Worm (Caenorhabditis elegans) whole organism, young adult: Measurements from ENCODE around the gene lpin-1.

Source experiments
- B0336.3 ChIP-seq: fragments of 200-800 bp; sonication (Bioruptor generic); IDR thresholded peaks from 2 replicates; pipeline ENCODE4 v1.3.6; 2022; ENCODE audit warnings: missing genetic modification characterization, missing compliant biosample characterization
- D2030.7 ChIP-seq: fragments of 200-800 bp; sonication (Bioruptor generic); IDR thresholded peaks from 2 replicates; pipeline ENCODE4 v1.3.6; 2022; ENCODE audit warnings: missing genetic modification reagents, missing genetic modification characterization, missing compliant biosample characterization
- F49E8.2 ChIP-seq: sonication (generic microtip); optimal IDR thresholded peaks from 3 replicates; lab custom pipeline; 2017; ENCODE audit warnings: missing genetic modification characterization, mild to moderate bottlenecking, missing compliant biosample characterization, antibody characterized with exemption, moderate library complexity; ENCODE audit not compliant: insufficient read depth
- F52B5.7 ChIP-seq: sonication (generic microtip); optimal IDR thresholded peaks from 2 replicates; lab custom pipeline; 2016; ENCODE audit warnings: mild to moderate bottlenecking, missing genetic modification characterization, missing compliant biosample characterization
- F55B11.4 ChIP-seq: sonication (generic microtip); optimal IDR thresholded peaks from 2 replicates; lab custom pipeline; 2016; ENCODE audit warnings: missing compliant biosample characterization, missing genetic modification characterization, borderline replicate concordance; ENCODE audit not compliant: insufficient read depth
- K11D2.4 ChIP-seq: fragments of 200-800 bp; sonication (Bioruptor generic); IDR thresholded peaks from 2 replicates; pipeline ENCODE4 v1.3.6; 2022; ENCODE audit warnings: missing genetic modification reagents, missing genetic modification characterization, missing compliant biosample characterization
- T07F8.4 ChIP-seq: sonication (generic microtip); optimal IDR thresholded peaks from 2 replicates; lab custom pipeline; 2016; ENCODE audit warnings: mild to moderate bottlenecking, missing genetic modification characterization, moderate library complexity, missing compliant biosample characterization
- Y56A3A.18 ChIP-seq: fragments of 200-800 bp; sonication (Bioruptor generic); IDR thresholded peaks from 2 replicates; pipeline ENCODE4 v1.3.6; 2022; ENCODE audit warnings: missing genetic modification reagents, missing genetic modification characterization, missing compliant biosample characterization
- ZK185.1 ChIP-seq: sonication (generic microtip); optimal IDR thresholded peaks from 2 replicates; lab custom pipeline; 2016; ENCODE audit warnings: mild to moderate bottlenecking, missing genetic modification characterization, missing compliant biosample characterization; ENCODE audit not compliant: poor library complexity, severe bottlenecking
- akir-1 ChIP-seq: fragments of 200-800 bp; sonication (Bioruptor generic); optimal IDR thresholded peaks from 2 replicates; lab custom pipeline; 2018; ENCODE audit warnings: mild to moderate bottlenecking, missing genetic modification characterization, moderate library complexity, missing compliant biosample characterization
- ama-1 ChIP-seq, 3 experiments: fragments of 150-350 bp in 1 of 3; sonication (generic microtip) in 2 of 3; optimal IDR thresholded peaks; 2 replicates each; lab custom pipeline; 2014 to 2018; ENCODE audit warnings: missing biosample characterization in 2 of 3, missing genetic modification characterization in 2 of 3, missing genetic modification reagents in 2 of 3
- aptf-3 ChIP-seq: fragments of 200-800 bp; sonication (Bioruptor generic); IDR thresholded peaks from 2 replicates; pipeline ENCODE4 v1.3.6; 2022; ENCODE audit warnings: missing genetic modification characterization, missing compliant biosample characterization
- atf-7 ChIP-seq: sonication (generic microtip); optimal IDR thresholded peaks from 2 replicates; lab custom pipeline; 2017; ENCODE audit warnings: mild to moderate bottlenecking, missing genetic modification characterization, missing compliant biosample characterization
- athp-1 ChIP-seq: sonication (generic microtip); optimal IDR thresholded peaks from 2 replicates; lab custom pipeline; 2017; ENCODE audit warnings: mild to moderate bottlenecking, missing genetic modification characterization, missing compliant biosample characterization
- attf-6 ChIP-seq: fragments of 200-800 bp; sonication (Bioruptor generic); IDR thresholded peaks from 2 replicates; pipeline ENCODE4 v1.3.6; 2022; ENCODE audit warnings: missing genetic modification reagents, missing genetic modification characterization, missing compliant biosample characterization
- ceh-100 ChIP-seq: fragments of 200-800 bp; sonication (Bioruptor generic); IDR thresholded peaks from 2 replicates; pipeline ENCODE4 v1.3.6; 2022; ENCODE audit warnings: missing genetic modification reagents, missing genetic modification characterization, missing compliant biosample characterization
- ceh-40 ChIP-seq: fragments of 200-800 bp; sonication (Bioruptor generic); IDR thresholded peaks from 2 replicates; pipeline ENCODE4 v1.3.6; 2022; ENCODE audit warnings: missing genetic modification characterization, missing compliant biosample characterization
- ceh-58 ChIP-seq: fragments of 200-800 bp; sonication (Bioruptor generic); IDR thresholded peaks from 2 replicates; pipeline ENCODE4 v1.3.6; 2022; ENCODE audit warnings: missing genetic modification characterization, missing compliant biosample characterization
- die-1 ChIP-seq: sonication (generic microtip); optimal IDR thresholded peaks from 2 replicates; lab custom pipeline; 2016; ENCODE audit warnings: missing genotype, mild to moderate bottlenecking, missing genetic modification characterization, missing compliant biosample characterization
- dox-1 ChIP-seq: fragments of 200-800 bp; sonication (Bioruptor generic); IDR thresholded peaks from 2 replicates; pipeline ENCODE4 v1.3.6; 2022; ENCODE audit warnings: missing genetic modification reagents, missing genetic modification characterization, missing compliant biosample characterization
- efl-1 ChIP-seq: fragments of 150-350 bp; optimal IDR thresholded peaks from 2 replicates; lab custom pipeline; 2014; ENCODE audit warnings: missing biosample characterization, missing genetic modification reagents, missing genetic modification characterization
- egl-44 ChIP-seq: fragments of 200-800 bp; sonication (Bioruptor generic); IDR thresholded peaks from 2 replicates; pipeline ENCODE4 v1.3.6; 2022; ENCODE audit warnings: missing genetic modification reagents, missing genetic modification characterization, missing compliant biosample characterization
- ets-4 ChIP-seq: fragments of 200-800 bp; sonication (Bioruptor generic); optimal IDR thresholded peaks from 2 replicates; lab custom pipeline; 2018; ENCODE audit warnings: mild to moderate bottlenecking, missing genetic modification characterization, missing compliant biosample characterization
- fkh-3 ChIP-seq: sonication (generic microtip); optimal IDR thresholded peaks from 2 replicates; lab custom pipeline; 2016; ENCODE audit warnings: mild to moderate bottlenecking, missing genetic modification characterization, missing compliant biosample characterization
- gei-17 ChIP-seq: fragments of 200-800 bp; sonication (Bioruptor generic); optimal IDR thresholded peaks from 2 replicates; lab custom pipeline; 2018; ENCODE audit warnings: mild to moderate bottlenecking, missing genetic modification characterization, missing compliant biosample characterization
- him-1 ChIP-seq: sonication (generic microtip); optimal IDR thresholded peaks from 2 replicates; lab custom pipeline; 2016; ENCODE audit warnings: missing genotype, missing genetic modification reagents, missing genetic modification characterization, missing compliant biosample characterization
- hlh-12 ChIP-seq: sonication (generic microtip); optimal IDR thresholded peaks from 2 replicates; lab custom pipeline; 2016; ENCODE audit warnings: missing genetic modification characterization, missing compliant biosample characterization
- hlh-26 ChIP-seq: fragments of 200-800 bp; sonication (Bioruptor generic); conservative IDR thresholded peaks from 2 replicates; pipeline ENCODE4 v1.3.6; 2022; ENCODE audit warnings: missing genetic modification reagents, missing genetic modification characterization, missing compliant biosample characterization
- hmg-1.2 ChIP-seq: fragments of 200-800 bp; sonication (Bioruptor generic); IDR thresholded peaks from 2 replicates; pipeline ENCODE4 v1.3.6; 2022; ENCODE audit warnings: missing genetic modification reagents, missing genetic modification characterization, missing compliant biosample characterization
- hmg-20 ChIP-seq: fragments of 200-800 bp; sonication (Bioruptor generic); IDR thresholded peaks from 2 replicates; pipeline ENCODE4 v1.3.6; 2022; ENCODE audit warnings: missing genetic modification reagents, missing genetic modification characterization, missing compliant biosample characterization
- hrde-1 ChIP-seq: sonication (generic microtip); optimal IDR thresholded peaks from 2 replicates; lab custom pipeline; 2016; ENCODE audit warnings: missing genetic modification characterization, mild to moderate bottlenecking, missing compliant biosample characterization, moderate library complexity, missing genotype, missing genetic modification reagents, borderline replicate concordance
- let-526 ChIP-seq: fragments of 200-800 bp; sonication (Bioruptor generic); IDR thresholded peaks from 2 replicates; pipeline ENCODE4 v1.3.6; 2022; ENCODE audit warnings: missing genetic modification reagents, missing genetic modification characterization, missing compliant biosample characterization
- lin-35 ChIP-seq, 3 experiments: fragments of 150-350 bp in 2 of 3; sonication (generic microtip) in 1 of 3; optimal IDR thresholded peaks; 2 replicates each; lab custom pipeline; 2014 to 2018; ENCODE audit warnings: missing biosample characterization in 3 of 3, missing genetic modification characterization in 3 of 3, missing genetic modification reagents in 3 of 3
- lin-40 ChIP-seq: sonication (generic microtip); optimal IDR thresholded peaks from 2 replicates; lab custom pipeline; 2016; ENCODE audit warnings: missing genetic modification characterization, mild to moderate bottlenecking, missing compliant biosample characterization, missing genotype, missing genetic modification reagents
- lin-54 ChIP-seq: fragments of 200-800 bp; sonication (Bioruptor generic); optimal IDR thresholded peaks from 2 replicates; lab custom pipeline; 2018; ENCODE audit warnings: mild to moderate bottlenecking, missing genetic modification characterization, missing compliant biosample characterization
- lir-1 ChIP-seq: fragments of 200-800 bp; sonication (Bioruptor generic); conservative IDR thresholded peaks from 2 replicates; pipeline ENCODE4 v1.3.6; 2022; ENCODE audit warnings: missing genetic modification reagents, missing genetic modification characterization, missing compliant biosample characterization
- madf-6 ChIP-seq: fragments of 200-800 bp; sonication (Bioruptor generic); IDR thresholded peaks from 2 replicates; pipeline ENCODE4 v1.3.6; 2022; ENCODE audit warnings: missing genetic modification reagents, missing genetic modification characterization, missing compliant biosample characterization
- madf-8 ChIP-seq: fragments of 200-800 bp; sonication (Bioruptor generic); conservative IDR thresholded peaks from 2 replicates; pipeline ENCODE4 v1.3.6; 2022; ENCODE audit warnings: missing genetic modification reagents, missing genetic modification characterization, missing compliant biosample characterization
- nfya-2 ChIP-seq: fragments of 200-800 bp; sonication (Bioruptor generic); IDR thresholded peaks from 2 replicates; pipeline ENCODE4 v1.3.6; 2022; ENCODE audit warnings: missing genetic modification reagents, missing genetic modification characterization, missing compliant biosample characterization
- nhr-80 ChIP-seq: sonication (generic microtip); optimal IDR thresholded peaks from 2 replicates; lab custom pipeline; 2016; ENCODE audit warnings: missing genetic modification characterization, missing compliant biosample characterization
- repo-1 ChIP-seq: sonication (generic microtip); optimal IDR thresholded peaks from 2 replicates; lab custom pipeline; 2017; ENCODE audit warnings: mild to moderate bottlenecking, missing genetic modification characterization, missing compliant biosample characterization
- somi-1 ChIP-seq: fragments of 200-800 bp; sonication (Bioruptor generic); optimal IDR thresholded peaks from 2 replicates; lab custom pipeline; 2018; ENCODE audit warnings: mild to moderate bottlenecking, missing genetic modification characterization, missing compliant biosample characterization
- tbp1 ChIP-seq: fragments of 200-800 bp; sonication (Bioruptor generic); optimal IDR thresholded peaks from 2 replicates; lab custom pipeline; 2018; ENCODE audit warnings: mild to moderate bottlenecking, missing genetic modification characterization, missing compliant biosample characterization
- unc-130 ChIP-seq: sonication (generic microtip); optimal IDR thresholded peaks from 2 replicates; lab custom pipeline; 2016; ENCODE audit warnings: missing genetic modification reagents, missing genetic modification characterization, missing compliant biosample characterization
- zfh-2 ChIP-seq: fragments of 200-800 bp; sonication (Bioruptor generic); conservative IDR thresholded peaks from 2 replicates; pipeline ENCODE4 v1.3.6; 2022; ENCODE audit warnings: missing genetic modification reagents, missing genetic modification characterization, missing compliant biosample characterization
- zim-3 ChIP-seq: sonication (generic microtip); optimal IDR thresholded peaks from 2 replicates; lab custom pipeline; 2017; ENCODE audit warnings: mild to moderate bottlenecking, missing genetic modification characterization, moderate library complexity, missing compliant biosample characterization
- ztf-18 ChIP-seq: sonication (generic microtip); optimal IDR thresholded peaks from 2 replicates; lab custom pipeline; 2016; ENCODE audit warnings: missing genotype, mild to moderate bottlenecking, missing genetic modification characterization, missing compliant biosample characterization
- ztf-25 ChIP-seq: fragments of 200-800 bp; sonication (Bioruptor generic); IDR thresholded peaks from 2 replicates; pipeline ENCODE4 v1.3.6; 2022; ENCODE audit warnings: missing genetic modification reagents, missing genetic modification characterization, missing compliant biosample characterization
- ztf-28 ChIP-seq: fragments of 200-800 bp; sonication (Bioruptor generic); IDR thresholded peaks from 2 replicates; pipeline ENCODE4 v1.3.6; 2022; ENCODE audit warnings: missing genetic modification reagents, missing genetic modification characterization, missing compliant biosample characterization

The lpin-1 gene

DNA sequence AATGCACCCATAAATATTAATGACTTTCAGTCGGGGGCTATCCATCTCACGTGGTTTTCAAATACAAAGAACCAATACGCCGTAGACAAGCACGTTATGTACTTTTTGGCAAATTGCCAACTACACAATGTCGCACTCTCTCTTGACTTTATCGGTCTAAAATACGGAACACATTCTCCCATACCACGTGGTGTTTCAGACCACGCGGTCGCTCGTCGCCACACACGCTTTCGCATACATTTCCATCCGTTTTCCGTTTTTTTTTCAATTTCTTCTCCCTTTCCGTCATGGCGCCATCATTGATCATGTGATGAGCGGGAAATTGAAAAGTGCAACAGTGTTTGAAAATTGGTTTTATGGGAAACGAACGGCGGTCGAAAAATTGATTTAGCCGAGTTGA, 4.6 kb upstream of the lpin-1 start (continued):
- TF ChIP-seq him-1 (tag; lab: Kevin White, UChicago) (no peak), somi-1 (GFP tag; lab: Kevin White, UChicago) (peak; percentile 97), lin-35 (GFP tag; optimal IDR thresholded peaks at IDR 0.05; lab: Kevin White, UChicago) (peak in 1 of 3 experiments; percentile 64), hmg-1.2 (GFP tag; lab: Robert Waterston, UW) (no peak; the same call in 1 of the 2 replicates), B0336.3 (no peak; the same call in none of the 2 replicates), die-1 (tag; lab: Kevin White, UChicago) (peak; percentile 71), ztf-28 (GFP tag; lab: Robert Waterston, UW) (no peak), hmg-20 (GFP tag; lab: Robert Waterston, UW) (no peak), egl-44 (GFP tag; lab: Robert Waterston, UW) (0 out of 2 replicates have a peak, but pooled peaks have one; percentile 61), madf-8 (GFP tag; lab: Robert Waterston, UW) (no peak), let-526 (GFP tag; lab: Robert Waterston, UW) (peak; percentile 94), attf-6 (GFP tag; lab: Robert Waterston, UW) (no peak), dox-1 (GFP tag; lab: Robert Waterston, UW) (peak; percentile 80), nhr-80 (peak; percentile 88), Y56A3A.18 (GFP tag; lab: Robert Waterston, UW) (no peak; the same call in 1 of the 2 replicates), gei-17 (peak; percentile 82), hlh-12 (tag; lab: Kevin White, UChicago) (no peak), zfh-2 (GFP tag; lab: Robert Waterston, UW) (peak; percentile 61; the same call in 1 of the 2 replicates), efl-1 (GFP tag; lab: Kevin White, UChicago) (no peak), T07F8.4 (tag; lab: Kevin White, UChicago) (no peak), K11D2.4 (peak; percentile 91), unc-130 (GFP tag; lab: Kevin White, UChicago) (no peak), F52B5.7 (peak; percentile 58), ama-1 (optimal IDR thresholded peaks at IDR 0.05; lab: Kevin White, UChicago) (peak; percentile 60), ama-1 (GFP tag; optimal IDR thresholded peaks at IDR 0.05; lab: Kevin White, UChicago) (no peak), aptf-3 (no peak), ceh-40 (GFP tag; lab: Robert Waterston, UW) (no peak), hlh-26 (GFP tag; lab: Robert Waterston, UW) (no peak), hrde-1 (tag; lab: Kevin White, UChicago) (no peak), nfya-2 (GFP tag; lab: Robert Waterston, UW) (no peak), ceh-58 (GFP tag; lab: Robert Waterston, UW) (no peak), athp-1 (peak; percentile 48), atf-7 (peak; percentile 84), ztf-25 (GFP tag; lab: Robert Waterston, UW) (no peak), repo-1 (peak; percentile 70), tbp1 (GFP tag; lab: Kevin White, UChicago) (peak; percentile 61), lir-1 (GFP tag; lab: Robert Waterston, UW) (peak; percentile 81; the same call in 1 of the 2 replicates), F49E8.2 (tag; lab: Kevin White, UChicago) (no peak), madf-6 (GFP tag; lab: Robert Waterston, UW) (peak; percentile 37; the same call in 1 of the 2 replicates), F55B11.4 (no peak), ZK185.1 (tag; lab: Kevin White, UChicago) (peak; percentile 67), fkh-3 (tag; lab: Kevin White, UChicago) (no peak), lin-40 (tag; lab: Kevin White, UChicago) (peak; percentile 92), D2030.7 (GFP tag; lab: Robert Waterston, UW) (no peak), lin-54 (GFP tag; lab: Kevin White, UChicago) (peak; percentile 66), akir-1 (GFP tag; lab: Kevin White, UChicago) (no peak), ets-4 (GFP tag; lab: Kevin White, UChicago) (no peak), zim-3 (tag; lab: Kevin White, UChicago) (no peak), ztf-18 (tag; lab: Kevin White, UChicago) (peak; percentile 24), ceh-100 (GFP tag; lab: Robert Waterston, UW) (no peak)
